Fruit fly (Drosophila melanogaster) whole organism: ENCODE results near the gene CG7966.

Experiments
- CG8478 ChIP-seq: fragments of >200 bp; optimal IDR thresholded peaks from 2 replicates; lab custom pipeline; 2018; ENCODE audit warnings: inconsistent platforms
- Dll ChIP-seq: fragments of >200 bp; optimal IDR thresholded peaks from 2 replicates; lab custom pipeline; 2017
- EcR ChIP-seq, 2 experiments: fragments of >200 bp; optimal IDR thresholded peaks; 2 replicates each; lab custom pipeline; 2017; ENCODE audit warnings: missing biosample characterization in 2 of 2, missing genetic modification characterization in 2 of 2, missing genetic modification reagents in 2 of 2
- pan ChIP-seq: fragments of >200 bp; optimal IDR thresholded peaks from 2 replicates; lab custom pipeline; 2017
- psq ChIP-seq: fragments of >200 bp; optimal IDR thresholded peaks from 2 replicates; lab custom pipeline; 2017
- usp ChIP-seq: fragments of >200 bp; optimal IDR thresholded peaks from 2 replicates; lab custom pipeline; 2017; ENCODE audit warnings: missing biosample characterization, missing genetic modification characterization, mixed read lengths

DNA sequence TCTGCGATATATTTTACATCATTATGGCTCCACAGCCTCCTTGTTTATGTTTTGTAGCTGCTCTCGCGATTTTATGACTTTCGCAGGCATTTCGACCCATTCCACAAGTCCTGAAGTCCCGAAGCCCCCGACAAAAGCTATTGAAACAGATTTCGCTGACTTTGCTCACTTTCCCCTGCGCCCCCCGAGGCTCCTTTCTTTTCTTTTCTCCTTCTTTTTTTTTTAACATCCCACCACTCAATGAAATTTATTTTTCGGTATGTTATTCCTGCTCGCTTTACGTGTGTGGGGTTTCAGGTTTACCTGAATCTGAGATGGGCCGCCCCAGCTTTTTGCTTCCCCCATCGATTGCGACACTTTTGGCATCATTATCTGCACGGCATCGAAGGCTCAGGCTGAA is 31.1 kb upstream of the CG7966 start:
- TF ChIP-seq psq (lab: Kevin White, UChicago), result no peak
- no peak for TF ChIP-seq usp (GFP tag; lab: Kevin White, UChicago)
- TF ChIP-seq EcR (GFP tag; optimal IDR thresholded peaks at IDR 0.05; lab: Kevin White, UChicago), result no peak
- no peak for TF ChIP-seq pan (lab: Kevin White, UChicago)
- no peak for TF ChIP-seq CG8478 (lab: Kevin White, UChicago)
- no peak for TF ChIP-seq Dll (lab: Kevin White, UChicago)
